Worm (Caenorhabditis elegans) whole organism, dauer: ENCODE results near the gene Y55D5A.3.

Experiments
- unc-62 ChIP-seq: sonication (generic microtip); optimal IDR thresholded peaks from 2 replicates; lab custom pipeline; 2017; ENCODE audit warnings: missing biosample characterization, missing genetic modification reagents, missing genetic modification characterization

Gene Y55D5A.3

ce11 chrIII:2975689-2976088, at the start of gene Y55D5A.3:
TSS of gene Y55D5A.3 (minus strand) at chrIII:2975789.
- no peak for TF ChIP-seq unc-62 (GFP tag; lab: Kevin White, UChicago)

- no peak for TF ChIP-seq unc-62 (GFP tag; lab: Kevin White, UChicago)
Measured at ce11 chrIII:3020035-3020434, 44.4 kb upstream of the Y55D5A.3 start.

ce11 chrIII:3018822-3019221, 43.2 kb upstream of the Y55D5A.3 start:
- no peak for TF ChIP-seq unc-62 (GFP tag; lab: Kevin White, UChicago)

ce11 chrIII:2995288-2995687, 19.7 kb upstream of the Y55D5A.3 start:
- TF ChIP-seq unc-62 (GFP tag; lab: Kevin White, UChicago) = no peak

ce11 chrIII:2993963-2994362, 18.4 kb upstream of the Y55D5A.3 start:
- no peak for TF ChIP-seq unc-62 (GFP tag; lab: Kevin White, UChicago)

- no peak for TF ChIP-seq unc-62 (GFP tag; lab: Kevin White, UChicago)
Measured at ce11 chrIII:2992234-2992633, 16.6 kb upstream of the Y55D5A.3 start.

ce11 chrIII:2989957-2990356, 14.4 kb upstream of the Y55D5A.3 start, which contains the start of gene Y55D5A.4:
TSS of gene Y55D5A.4 (minus strand) at chrIII:2990057.
- TF ChIP-seq unc-62 (GFP tag; lab: Kevin White, UChicago) = no peak

ce11 chrIII:2983044-2983443, 7.5 kb upstream of the Y55D5A.3 start:
- no peak for TF ChIP-seq unc-62 (GFP tag; lab: Kevin White, UChicago)

ce11 chrIII:2982109-2982508, 6.5 kb upstream of the Y55D5A.3 start, which contains the start of gene Y55D5A.1:
TSS of gene Y55D5A.1 (plus strand) at chrIII:2982409.
- TF ChIP-seq unc-62 (GFP tag; lab: Kevin White, UChicago) = no peak

ce11 chrIII:2980927-2981326, 5.3 kb upstream of the Y55D5A.3 start:
- no peak for TF ChIP-seq unc-62 (GFP tag; lab: Kevin White, UChicago)

ce11 chrIII:2976176-2976575, 587 bp upstream of the Y55D5A.3 start:
- no peak for TF ChIP-seq unc-62 (GFP tag; lab: Kevin White, UChicago)

- no peak for TF ChIP-seq unc-62 (GFP tag; lab: Kevin White, UChicago)
Measured at ce11 chrIII:2972977-2973376, 2.6 kb downstream of the Y55D5A.3 start.

- no peak for TF ChIP-seq unc-62 (GFP tag; lab: Kevin White, UChicago)
Measured at ce11 chrIII:2970251-2970650, 5.3 kb downstream of the Y55D5A.3 start.

- no peak for TF ChIP-seq unc-62 (GFP tag; lab: Kevin White, UChicago)
Measured at ce11 chrIII:2966462-2966861, 9.1 kb downstream of the Y55D5A.3 start.

ce11 chrIII:2965534-2965933, 10.1 kb downstream of the Y55D5A.3 start, which contains the start of gene H05C05.2:
TSS of gene H05C05.2 (minus strand) at chrIII:2965634.
- TF ChIP-seq unc-62 (GFP tag; lab: Kevin White, UChicago) = no peak

- TF ChIP-seq unc-62 (GFP tag; lab: Kevin White, UChicago) = no peak
Measured at ce11 chrIII:2961840-2962239, 13.7 kb downstream of the Y55D5A.3 start.

- no peak for TF ChIP-seq unc-62 (GFP tag; lab: Kevin White, UChicago)
Measured at ce11 chrIII:2952437-2952836, 23.2 kb downstream of the Y55D5A.3 start.
